Worm (Caenorhabditis elegans) whole organism, L1 larva: Measurements from ENCODE around the gene lin-15A.
A peak's percentile ranks its signal among the peaks of the same experiment; 100 is the strongest.

Experiments used
- aha-1 ChIP-seq: fragments of 150-350 bp; optimal IDR thresholded peaks from 2 replicates; lab custom pipeline; 2014; ENCODE audit warnings: missing biosample characterization, missing genetic modification characterization
- blmp-1 ChIP-seq: fragments of 150-350 bp; optimal IDR thresholded peaks from 2 replicates; lab custom pipeline; 2014; ENCODE audit warnings: missing biosample characterization, missing genetic modification characterization
- ceh-63 ChIP-seq: fragments of 200-800 bp; sonication (Bioruptor generic); optimal IDR thresholded peaks from 2 replicates; lab custom pipeline; 2018; ENCODE audit warnings: mild to moderate bottlenecking, missing genetic modification characterization, missing compliant biosample characterization
- ceh-8 ChIP-seq: fragments of 200-800 bp; sonication (Bioruptor generic); optimal IDR thresholded peaks from 2 replicates; lab custom pipeline; 2018; ENCODE audit warnings: mild to moderate bottlenecking, missing genetic modification characterization, moderate library complexity, missing compliant biosample characterization
- dsc-1 ChIP-seq: sonication (generic microtip); optimal IDR thresholded peaks from 2 replicates; lab custom pipeline; 2016; ENCODE audit warnings: mild to moderate bottlenecking, missing genetic modification characterization, missing compliant biosample characterization
- efl-1 ChIP-seq, 4 experiments: fragments of 150-350 bp; optimal IDR thresholded peaks in 3 of 4; peaks in 1 of 4; 1 replicate in 1 of 4; 2 replicates in 3 of 4; lab custom pipeline; 2014; ENCODE audit warnings: missing biosample characterization in 2 of 4, missing genetic modification characterization in 2 of 4, missing genetic modification reagents in 2 of 4
- efl-3 ChIP-seq: fragments of 200-800 bp; sonication (Bioruptor generic); optimal IDR thresholded peaks from 2 replicates; lab custom pipeline; 2018; ENCODE audit warnings: mild to moderate bottlenecking, missing genetic modification characterization, missing compliant biosample characterization
- egl-13 ChIP-seq: sonication (generic microtip); optimal IDR thresholded peaks from 2 replicates; lab custom pipeline; 2016; ENCODE audit warnings: missing genotype, missing genetic modification reagents, missing genetic modification characterization, missing compliant biosample characterization
- elt-3 ChIP-seq, 6 experiments: fragments of 150-350 bp in 1 of 6; sonication (generic microtip); optimal IDR thresholded peaks; 2 replicates each; lab custom pipeline; 2017 to 2018; ENCODE audit warnings: missing biosample characterization in 6 of 6, missing genetic modification characterization in 6 of 6, inconsistent platforms in 1 of 6
- fkh-10 ChIP-seq: sonication (generic microtip); optimal IDR thresholded peaks from 2 replicates; lab custom pipeline; 2017; ENCODE audit warnings: missing biosample characterization, missing genetic modification reagents, missing genetic modification characterization
- fkh-4 ChIP-seq: sonication (generic microtip); optimal IDR thresholded peaks from 2 replicates; lab custom pipeline; 2016; ENCODE audit warnings: missing compliant biosample characterization, missing genetic modification characterization, borderline replicate concordance
- hpl-2 ChIP-seq: fragments of 150-350 bp; optimal IDR thresholded peaks from 2 replicates; lab custom pipeline; 2014; ENCODE audit warnings: missing biosample characterization, missing genetic modification reagents, missing genetic modification characterization
- lin-15B ChIP-seq: fragments of 150-350 bp; sonication (generic microtip); optimal IDR thresholded peaks from 3 replicates; lab custom pipeline; 2014; ENCODE audit warnings: missing biosample characterization, missing genetic modification characterization
- lin-35 ChIP-seq, 2 experiments: fragments of 150-350 bp; optimal IDR thresholded peaks; 2 replicates each; lab custom pipeline; 2014; ENCODE audit warnings: missing biosample characterization in 2 of 2, missing genetic modification characterization in 2 of 2, missing genetic modification reagents in 2 of 2
- lin-39 ChIP-seq: fragments of 150-350 bp; optimal IDR thresholded peaks from 2 replicates; lab custom pipeline; 2014; ENCODE audit warnings: missing biosample characterization, missing genetic modification reagents, missing genetic modification characterization
- lsy-2 ChIP-seq, 2 experiments: fragments of 150-350 bp; optimal IDR thresholded peaks; 2 replicates each; lab custom pipeline; 2014; ENCODE audit warnings: missing biosample characterization in 2 of 2, missing genetic modification characterization in 2 of 2
- mep-1 ChIP-seq: fragments of 150-350 bp; optimal IDR thresholded peaks from 2 replicates; lab custom pipeline; 2014; ENCODE audit warnings: missing biosample characterization, missing genetic modification characterization
- nhr-11 ChIP-seq: fragments of 150-350 bp; optimal IDR thresholded peaks from 2 replicates; lab custom pipeline; 2014; ENCODE audit warnings: missing biosample characterization, missing genetic modification characterization
- nhr-12 ChIP-seq: sonication (generic microtip); optimal IDR thresholded peaks from 2 replicates; lab custom pipeline; 2017; ENCODE audit warnings: missing biosample characterization, missing genetic modification characterization
- nhr-19 ChIP-seq: fragments of 200-800 bp; sonication (Bioruptor generic); conservative IDR thresholded peaks from 2 replicates; pipeline ENCODE4 v1.3.6; 2022; ENCODE audit warnings: missing genetic modification characterization, missing compliant biosample characterization
- nhr-71 ChIP-seq: sonication (generic microtip); optimal IDR thresholded peaks from 2 replicates; lab custom pipeline; 2016; ENCODE audit warnings: mild to moderate bottlenecking, missing genetic modification characterization, moderate library complexity, missing compliant biosample characterization
- nhr-84 ChIP-seq: sonication (generic microtip); optimal IDR thresholded peaks from 2 replicates; lab custom pipeline; 2017; ENCODE audit warnings: missing biosample characterization, missing genetic modification characterization
- pqm-1 ChIP-seq: sonication (generic microtip); optimal IDR thresholded peaks from 3 replicates; lab custom pipeline; 2017; ENCODE audit warnings: missing biosample characterization, missing genetic modification characterization
- skn-1 ChIP-seq: fragments of 150-350 bp; optimal IDR thresholded peaks from 2 replicates; lab custom pipeline; 2014; ENCODE audit warnings: missing biosample characterization, missing genetic modification characterization
- snu-23 ChIP-seq: sonication (generic microtip); optimal IDR thresholded peaks from 2 replicates; lab custom pipeline; 2016; ENCODE audit warnings: missing genetic modification characterization, missing compliant biosample characterization
- tbx-2 ChIP-seq: sonication (generic microtip); optimal IDR thresholded peaks from 2 replicates; lab custom pipeline; 2016; ENCODE audit warnings: missing genetic modification characterization, missing compliant biosample characterization
- unc-130 ChIP-seq: fragments of 150-350 bp; optimal IDR thresholded peaks from 2 replicates; lab custom pipeline; 2017; ENCODE audit warnings: missing biosample characterization, missing genetic modification characterization, inconsistent platforms
- xbp-1 ChIP-seq: sonication (generic microtip); optimal IDR thresholded peaks from 2 replicates; lab custom pipeline; 2016; ENCODE audit warnings: missing genetic modification characterization, missing compliant biosample characterization
- zag-1 ChIP-seq: fragments of 150-350 bp; optimal IDR thresholded peaks from 2 replicates; lab custom pipeline; 2014; ENCODE audit warnings: missing biosample characterization, missing genetic modification characterization
- ztf-4 ChIP-seq: fragments of 150-350 bp; optimal IDR thresholded peaks from 2 replicates; lab custom pipeline; 2014; ENCODE audit warnings: missing biosample characterization, missing genetic modification characterization

Gene lin-15A

DNA sequence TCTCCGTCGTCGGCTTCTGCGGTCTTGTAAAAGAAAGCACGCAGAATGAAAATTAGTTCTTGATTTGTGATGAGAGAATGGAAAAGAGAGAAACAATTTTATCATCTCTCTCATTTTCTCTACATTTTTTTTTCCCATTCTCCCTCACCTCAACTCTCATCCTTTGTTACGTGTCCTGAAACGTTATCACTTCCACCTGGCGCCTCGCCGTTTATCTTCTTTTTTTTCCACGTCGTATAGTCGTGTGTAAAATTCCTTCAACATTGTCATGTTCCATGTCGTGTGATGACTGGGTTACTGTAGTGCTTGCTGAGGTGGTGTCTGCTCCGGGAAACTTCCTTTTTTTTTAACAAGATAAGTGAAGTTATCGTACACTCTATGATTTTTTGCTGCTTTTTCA lies 47.7 kb downstream of the lin-15A start (continued):
- TF ChIP-seq fkh-4, result no peak
- no peak for TF ChIP-seq ztf-4 (tag; lab: Kevin White, UChicago)
- TF ChIP-seq blmp-1 (tag; lab: Kevin White, UChicago), result peak; percentile 75
- no peak for TF ChIP-seq elt-3 (tag; optimal IDR thresholded peaks at IDR 0.05; lab: Kevin White, UChicago)
- peak in 1 of 2 experiments; percentile 61 for TF ChIP-seq lin-35 (GFP tag; optimal IDR thresholded peaks at IDR 0.05; lab: Kevin White, UChicago)
- no peak for TF ChIP-seq fkh-10 (GFP tag; lab: Kevin White, UChicago)
- TF ChIP-seq lsy-2 (tag; optimal IDR thresholded peaks at IDR 0.05; lab: Kevin White, UChicago), result peak; percentile 17 to 89
- TF ChIP-seq dsc-1 (tag; lab: Kevin White, UChicago), result no peak
- peak; percentile 56 for TF ChIP-seq snu-23 (GFP tag; lab: Kevin White, UChicago)
- no peak for TF ChIP-seq ceh-8 (GFP tag; lab: Kevin White, UChicago)
- peak; percentile 12 for TF ChIP-seq hpl-2 (GFP tag; lab: Kevin White, UChicago)
- no peak for TF ChIP-seq egl-13 (tag; lab: Kevin White, UChicago)
- TF ChIP-seq tbx-2 (tag; lab: Kevin White, UChicago), result no peak
- TF ChIP-seq nhr-19 (GFP tag; lab: Robert Waterston, UW), result peak; percentile 7; the same call in 1 of the 2 replicates
- TF ChIP-seq nhr-11 (tag; lab: Kevin White, UChicago), result no peak
- no peak for TF ChIP-seq lin-15B (tag; lab: Kevin White, UChicago)
- TF ChIP-seq aha-1 (tag; lab: Kevin White, UChicago), result no peak
- peak; percentile 58 for TF ChIP-seq nhr-71 (tag; lab: Kevin White, UChicago)
- no peak for TF ChIP-seq lin-39
- no peak for TF ChIP-seq nhr-12 (tag; lab: Kevin White, UChicago)
- TF ChIP-seq nhr-84 (tag; lab: Kevin White, UChicago), result no peak
- no peak for TF ChIP-seq ceh-63 (GFP tag; lab: Kevin White, UChicago)
- TF ChIP-seq efl-3 (GFP tag; lab: Kevin White, UChicago), result no peak
- TF ChIP-seq xbp-1, result peak; percentile 6

DNA sequence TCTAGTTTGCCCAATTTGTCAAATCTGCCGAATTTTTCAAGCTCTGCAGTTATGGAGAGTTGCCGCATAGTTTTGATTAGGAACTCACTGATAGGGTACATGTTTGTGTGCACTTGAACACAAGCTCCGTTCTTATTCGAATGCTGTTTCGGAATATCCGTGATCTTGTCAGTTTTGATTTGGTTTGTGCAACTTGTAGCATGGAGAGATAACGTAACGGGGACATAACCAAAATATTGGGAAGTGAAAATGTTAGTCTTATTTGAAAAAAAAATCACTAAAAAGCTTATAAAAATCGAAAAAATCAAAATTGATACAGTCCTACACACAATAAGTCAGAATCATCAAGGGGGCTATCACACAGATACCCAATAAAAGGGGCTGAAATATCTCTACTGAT lies 50.3 kb downstream of the lin-15A start, which contains the start of gene Y7A5A.24:
TSS of gene Y7A5A.24 (minus strand) at position 101 of the 400 bp plus-strand sequence.
- no peak for TF ChIP-seq mep-1 (tag; lab: Kevin White, UChicago)
- TF ChIP-seq efl-1 (optimal IDR thresholded peaks at IDR 0.05; lab: Kevin White, UChicago), result no peak
- TF ChIP-seq efl-1 (GFP tag; optimal IDR thresholded peaks at IDR 0.05 in 1 of 2; lab: Kevin White, UChicago), result peak in 1 of 2 experiments; percentile 7
- TF ChIP-seq, all 84 proteins: peak for 1

DNA sequence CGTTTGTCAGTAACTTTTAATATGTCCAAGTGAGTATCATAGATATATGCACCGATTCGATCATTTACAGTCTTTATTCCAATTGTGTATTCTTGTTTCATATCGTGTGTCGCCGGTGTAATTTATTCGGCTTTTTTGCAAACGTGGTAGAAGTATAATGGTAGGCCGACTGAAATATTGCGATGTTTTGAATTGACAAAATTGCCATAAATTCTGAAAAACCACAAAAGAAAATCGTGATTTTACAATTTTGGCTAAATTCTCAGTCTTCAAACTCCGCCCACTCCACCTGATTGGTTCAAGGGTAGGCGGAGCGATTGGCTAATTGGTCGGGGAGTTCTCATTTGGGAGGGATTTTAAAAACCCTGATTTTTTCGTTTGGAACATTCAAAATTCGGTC lies 52.8 kb downstream of the lin-15A start, which contains the start of gene Y7A5A.3:
TSS of gene Y7A5A.3 (minus strand) at position 101 of the 400 bp plus-strand sequence.
- TF ChIP-seq ceh-63 (GFP tag; lab: Kevin White, UChicago), result no peak
- no peak for TF ChIP-seq zag-1 (tag; lab: Kevin White, UChicago)
- no peak for TF ChIP-seq skn-1
- TF ChIP-seq ztf-4 (tag; lab: Kevin White, UChicago), result no peak
- TF ChIP-seq unc-130 (tag; lab: Kevin White, UChicago), result no peak
- no peak for TF ChIP-seq snu-23 (GFP tag; lab: Kevin White, UChicago)
- TF ChIP-seq pqm-1 (tag; lab: Kevin White, UChicago), result no peak
- no peak for TF ChIP-seq efl-1 (optimal IDR thresholded peaks at IDR 0.05; lab: Kevin White, UChicago)
- TF ChIP-seq efl-1 (GFP tag; optimal IDR thresholded peaks at IDR 0.05 in 1 of 2; lab: Kevin White, UChicago), result no peak
